Fruit fly (Drosophila melanogaster) whole organism, prepupa: ENCODE data around the gene RpS10a.

Source experiments
- Blimp-1 ChIP-seq: fragments of 200-800 bp; sonication (Bioruptor generic); optimal IDR thresholded peaks from 3 replicates; lab custom pipeline; 2017; ENCODE audit warnings: missing biosample characterization, missing genetic modification characterization, mild to moderate bottlenecking, moderate library complexity, missing genetic modification reagents
- CG1621 ChIP-seq: fragments of 200-800 bp; sonication (Bioruptor generic); optimal IDR thresholded peaks from 3 replicates; lab custom pipeline; 2018; ENCODE audit warnings: missing biosample characterization, mild to moderate bottlenecking, missing genetic modification characterization
- CG31627 ChIP-seq: fragments of 200-800 bp; sonication (Bioruptor generic); optimal IDR thresholded peaks from 3 replicates; lab custom pipeline; 2016; ENCODE audit warnings: missing biosample characterization, missing genetic modification characterization
- CG7368 ChIP-seq: fragments of 200-800 bp; sonication (Bioruptor generic); optimal IDR thresholded peaks from 3 replicates; lab custom pipeline; 2016; ENCODE audit warnings: missing biosample characterization, missing genetic modification characterization
- CG8632 ChIP-seq: fragments of 200-800 bp; sonication (Bioruptor generic); optimal IDR thresholded peaks from 3 replicates; lab custom pipeline; 2016; ENCODE audit warnings: missing biosample characterization, missing genetic modification characterization
- Gug ChIP-seq: fragments of 200-800 bp; sonication (Bioruptor generic); IDR thresholded peaks from 2 replicates; pipeline ENCODE4 v1.3.6; 2022; ENCODE audit warnings: missing biosample characterization, missing genetic modification characterization
- salr ChIP-seq, 2 experiments: fragments of 200-800 bp; sonication (Bioruptor generic); optimal IDR thresholded peaks; 3 replicates each; lab custom pipeline; 2016 to 2018; ENCODE audit warnings: missing biosample characterization in 2 of 2, missing genetic modification characterization in 2 of 2, mild to moderate bottlenecking in 1 of 2
- ss ChIP-seq, 2 experiments: fragments of 200-800 bp; sonication (Bioruptor generic); optimal IDR thresholded peaks; 2 replicates in 1 of 2; 3 replicates in 1 of 2; lab custom pipeline; 2017 to 2018; ENCODE audit warnings: mild to moderate bottlenecking in 2 of 2, missing biosample characterization in 2 of 2, missing genetic modification characterization in 2 of 2, moderate library complexity in 1 of 2

- TF ChIP-seq CG8632 (GFP tag; lab: Kevin White, UChicago) (no peak), ss (GFP tag; optimal IDR thresholded peaks at IDR 0.05; lab: Kevin White, UChicago) (no peak), salr (GFP tag; optimal IDR thresholded peaks at IDR 0.05; lab: Kevin White, UChicago) (no peak), CG7368 (GFP tag; lab: Kevin White, UChicago) (no peak), Gug (GFP tag; lab: Robert Waterston, UW) (no peak), CG31627 (no peak), CG1621 (tag; lab: Kevin White, UChicago) (no peak), Blimp-1 (no peak)
These were observed 8.8 kb downstream of the RpS10a start for dm6 chr3R:27661389-27661788.
